Worm (Caenorhabditis elegans): ENCODE measurements around the gene lron-1.

lron-1 gene

ce11 chrX:14563818-14564217, 8.7 kb upstream of the lron-1 start:
- TF ChIP-seq nhr-12 (tag; optimal IDR thresholded peaks at IDR 0.05): no peak
- TF ChIP-seq sma-9 (GFP tag; optimal IDR thresholded peaks at IDR 0.05): peak; percentile 54
- TF ChIP-seq sma-9 (tag; optimal IDR thresholded peaks at IDR 0.05): no peak

- TF ChIP-seq ztf-11 (tag; optimal IDR thresholded peaks at IDR 0.05) (no peak), sma-9 (GFP tag; optimal IDR thresholded peaks at IDR 0.05) (peak; percentile 32), sma-9 (tag; optimal IDR thresholded peaks at IDR 0.05) (no peak)
Observed at ce11 chrX:14565245-14565644, 7.3 kb upstream of the lron-1 start.

- TF ChIP-seq sma-9 (GFP tag; optimal IDR thresholded peaks at IDR 0.05) (peak; percentile 71), sma-9 (tag; optimal IDR thresholded peaks at IDR 0.05) (no peak), nhr-129 (tag; optimal IDR thresholded peaks at IDR 0.05) (peak; percentile 5), nhr-6 (tag; optimal IDR thresholded peaks at IDR 0.05) (peak; percentile 8), nhr-12 (tag; optimal IDR thresholded peaks at IDR 0.05) (no peak), peb-1 (tag; optimal IDR thresholded peaks at IDR 0.05) (no peak), blmp-1 (tag; optimal IDR thresholded peaks at IDR 0.05; ENCODE audit: insufficient read depth) (no peak), snpc-4 (tag; optimal IDR thresholded peaks at IDR 0.05) (no peak), egl-27 (tag; optimal IDR thresholded peaks at IDR 0.05) (no peak), Y55F3AM.14 (GFP tag; optimal IDR thresholded peaks at IDR 0.05) (no peak), fos-1 (tag; optimal IDR thresholded peaks at IDR 0.05) (no peak), gmeb-1 (tag; optimal IDR thresholded peaks at IDR 0.05) (no peak), mdl-1 (tag; optimal IDR thresholded peaks at IDR 0.05) (no peak), ztf-4 (tag; optimal IDR thresholded peaks at IDR 0.05) (no peak), skn-1 (tag; optimal IDR thresholded peaks at IDR 0.05) (no peak), lin-13 (GFP tag; optimal IDR thresholded peaks at IDR 0.05) (no peak), ZK546.5 (tag; optimal IDR thresholded peaks at IDR 0.05) (no peak), elt-1 (tag; optimal IDR thresholded peaks at IDR 0.05) (no peak), ceh-82 (tag; optimal IDR thresholded peaks at IDR 0.05) (no peak), sem-4 (tag; optimal IDR thresholded peaks at IDR 0.05) (peak; percentile 35), nhr-25 (tag; optimal IDR thresholded peaks at IDR 0.05) (no peak), alr-1 (tag; optimal IDR thresholded peaks at IDR 0.05) (no peak), nhr-237 (tag; optimal IDR thresholded peaks at IDR 0.05) (no peak), crh-2 (tag; optimal IDR thresholded peaks at IDR 0.05) (no peak), lin-11 (tag; optimal IDR thresholded peaks at IDR 0.05) (no peak), C34F6.9 (tag; optimal IDR thresholded peaks at IDR 0.05) (no peak), ama-1 (optimal IDR thresholded peaks at IDR 0.05) (no peak), zag-1 (tag; optimal IDR thresholded peaks at IDR 0.05) (no peak), F13H6.1 (tag; optimal IDR thresholded peaks at IDR 0.05) (peak; percentile 24), lin-39 (tag; optimal IDR thresholded peaks at IDR 0.05) (no peak), ztf-1 (GFP tag; conservative IDR thresholded peaks at IDR 0.05) (no peak), ceh-16 (tag; optimal IDR thresholded peaks at IDR 0.05) (no peak), dmd-4 (tag; optimal IDR thresholded peaks at IDR 0.05) (no peak)
Observed at ce11 chrX:14566047-14566446, 6.5 kb upstream of the lron-1 start.

- TF ChIP-seq ceh-16 (tag; optimal IDR thresholded peaks at IDR 0.05) (no peak), alr-1 (tag; optimal IDR thresholded peaks at IDR 0.05) (no peak), lin-39 (tag; optimal IDR thresholded peaks at IDR 0.05) (no peak), elt-3 (tag; optimal IDR thresholded peaks at IDR 0.05) (no peak), nhr-237 (tag; optimal IDR thresholded peaks at IDR 0.05) (no peak), nhr-11 (tag; optimal IDR thresholded peaks at IDR 0.05) (no peak), skn-1 (tag; optimal IDR thresholded peaks at IDR 0.05) (no peak), sem-4 (tag; optimal IDR thresholded peaks at IDR 0.05) (no peak), mdl-1 (tag; optimal IDR thresholded peaks at IDR 0.05) (no peak), nhr-129 (tag; optimal IDR thresholded peaks at IDR 0.05) (no peak), ZK546.5 (tag; optimal IDR thresholded peaks at IDR 0.05) (no peak), mab-5 (tag; optimal IDR thresholded peaks at IDR 0.05) (no peak), ceh-82 (tag; optimal IDR thresholded peaks at IDR 0.05) (no peak), ztf-1 (GFP tag; conservative IDR thresholded peaks at IDR 0.05) (no peak), nhr-21 (tag; optimal IDR thresholded peaks at IDR 0.05) (no peak)
Observed at ce11 chrX:14568258-14568763, 4.2 kb upstream of the lron-1 start.

All from whole organism, L2 larva.